Worm (Caenorhabditis elegans): ENCODE results near the gene fbxa-208.

ce11 chrIII:1214680-1215079 lies 41.9 kb upstream of the fbxa-208 start, which contains the start of gene Y119D3B.21:
- no peak for TF ChIP-seq nhr-12 (tag; optimal IDR thresholded peaks at IDR 0.05)
- no peak for TF ChIP-seq lsy-2 (tag; optimal IDR thresholded peaks at IDR 0.05)
- no peak for TF ChIP-seq nhr-237 (tag; optimal IDR thresholded peaks at IDR 0.05)
- no peak for TF ChIP-seq mab-5 (tag; optimal IDR thresholded peaks at IDR 0.05)
- no peak for TF ChIP-seq ceh-43 (GFP tag; optimal IDR thresholded peaks at IDR 0.05)
- TF ChIP-seq unc-62 (GFP tag; optimal IDR thresholded peaks at IDR 0.05) = no peak
